Fruit fly (Drosophila melanogaster) whole organism, embryonic: ENCODE measurements around the gene MFS18.

Experiments used
- Atf3 ChIP-seq: fragments of 200-800 bp; sonication (Bioruptor generic); optimal IDR thresholded peaks from 3 replicates; lab custom pipeline; 2016; ENCODE audit warnings: missing biosample characterization, missing genetic modification characterization
- B-H2 ChIP-seq: fragments of 200-800 bp; sonication (Bioruptor generic); optimal IDR thresholded peaks from 2 replicates; lab custom pipeline; 2018; ENCODE audit warnings: missing biosample characterization, mild to moderate bottlenecking, missing genetic modification characterization
- CG10147 ChIP-seq: fragments of 200-800 bp; sonication (Bioruptor generic); optimal IDR thresholded peaks from 2 replicates; lab custom pipeline; 2019; ENCODE audit warnings: missing biosample characterization, mild to moderate bottlenecking, missing genetic modification characterization, moderate library complexity
- CG1024 ChIP-seq: fragments of 200-800 bp; sonication (Bioruptor generic); IDR thresholded peaks from 2 replicates; pipeline ENCODE4 v1.3.6; 2022; ENCODE audit warnings: missing biosample characterization, missing genetic modification characterization
- CG10979 ChIP-seq: fragments of 200-800 bp; sonication (Bioruptor generic); optimal IDR thresholded peaks from 2 replicates; lab custom pipeline; 2018; ENCODE audit warnings: missing biosample characterization, mild to moderate bottlenecking, missing genetic modification characterization, moderate library complexity
- CG12219 ChIP-seq: fragments of 200-800 bp; sonication (Bioruptor generic); optimal IDR thresholded peaks from 3 replicates; lab custom pipeline; 2018; ENCODE audit warnings: missing biosample characterization, mild to moderate bottlenecking, missing genetic modification characterization
- CG13287 ChIP-seq: fragments of 200-800 bp; sonication (Bioruptor generic); IDR thresholded peaks from 2 replicates; pipeline ENCODE4 v1.3.6; 2022; ENCODE audit warnings: missing biosample characterization, missing genetic modification characterization; ENCODE audit not compliant: partially characterized antibody
- CG14050 ChIP-seq: fragments of 200-800 bp; sonication (Bioruptor generic); IDR thresholded peaks from 3 replicates; pipeline ENCODE4 v1.3.6; 2022; ENCODE audit warnings: missing biosample characterization, missing genetic modification characterization
- CG14965 ChIP-seq: fragments of 200-800 bp; sonication (Bioruptor generic); optimal IDR thresholded peaks from 2 replicates; lab custom pipeline; 2016; ENCODE audit warnings: missing biosample characterization, missing genetic modification characterization, borderline replicate concordance
- CG15479 ChIP-seq: fragments of 200-800 bp; sonication (Bioruptor generic); optimal IDR thresholded peaks from 3 replicates; lab custom pipeline; 2019; ENCODE audit warnings: missing biosample characterization, mild to moderate bottlenecking, missing genetic modification characterization, moderate library complexity
- CG16813 ChIP-seq: fragments of 200-800 bp; sonication (Bioruptor generic); IDR thresholded peaks from 3 replicates; pipeline ENCODE4 v1.3.6; 2022; ENCODE audit warnings: missing biosample characterization, missing genetic modification characterization; ENCODE audit not compliant: partially characterized antibody
- CG1832 ChIP-seq: fragments of 200-800 bp; sonication (Bioruptor generic); optimal IDR thresholded peaks from 2 replicates; lab custom pipeline; 2017; ENCODE audit warnings: missing biosample characterization, mild to moderate bottlenecking, missing genetic modification characterization, inconsistent platforms
- CG3407 ChIP-seq: fragments of 200-800 bp; sonication (Bioruptor generic); optimal IDR thresholded peaks from 2 replicates; lab custom pipeline; 2018; ENCODE audit warnings: missing biosample characterization, mild to moderate bottlenecking, missing genetic modification characterization
- CG3726 ChIP-seq: fragments of 200-800 bp; sonication (Bioruptor generic); IDR thresholded peaks from 3 replicates; pipeline ENCODE4, ENCODE4 v1.3.6; 2022; ENCODE audit warnings: missing biosample characterization, missing genetic modification characterization
- CG3995 ChIP-seq: fragments of 200-800 bp; sonication (Bioruptor generic); optimal IDR thresholded peaks from 3 replicates; lab custom pipeline; 2016; ENCODE audit warnings: missing biosample characterization, missing genetic modification characterization
- CG4360 ChIP-seq: fragments of 200-800 bp; sonication (Bioruptor generic); IDR thresholded peaks from 2 replicates; pipeline ENCODE4 v1.3.6; 2022; ENCODE audit warnings: missing biosample characterization, missing genetic modification characterization
- CG5245 ChIP-seq: fragments of 200-800 bp; sonication (Bioruptor generic); optimal IDR thresholded peaks from 3 replicates; lab custom pipeline; 2016; ENCODE audit warnings: missing biosample characterization, missing genetic modification characterization
- CG8089 ChIP-seq: fragments of 200-800 bp; sonication (Bioruptor generic); optimal IDR thresholded peaks from 3 replicates; lab custom pipeline; 2016; ENCODE audit warnings: missing biosample characterization, missing genetic modification characterization
- CG9876 ChIP-seq: fragments of 200-800 bp; sonication (Bioruptor generic); optimal IDR thresholded peaks from 2 replicates; lab custom pipeline; 2016; ENCODE audit warnings: missing biosample characterization, missing genetic modification characterization
- CG9932 ChIP-seq: fragments of 200-800 bp; sonication (Bioruptor generic); IDR thresholded peaks from 2 replicates; pipeline ENCODE4 v1.3.6; 2022; ENCODE audit warnings: missing biosample characterization, missing genetic modification characterization
- D ChIP-seq, 2 experiments: fragments of 200-800 bp in 1 of 2; fragments of >200 bp in 1 of 2; sonication (Bioruptor generic) in 1 of 2; optimal IDR thresholded peaks; 2 replicates in 1 of 2; 3 replicates in 1 of 2; lab custom pipeline; 2017; ENCODE audit warnings: mild to moderate bottlenecking in 1 of 2, missing biosample characterization in 1 of 2, missing genetic modification characterization in 1 of 2, missing genetic modification reagents in 1 of 2
- Doc3 ChIP-seq: fragments of 200-800 bp; sonication (Bioruptor generic); IDR thresholded peaks from 3 replicates; pipeline ENCODE4 v1.3.6; 2022; ENCODE audit warnings: missing biosample characterization, missing genetic modification characterization; ENCODE audit not compliant: partially characterized antibody
- Drgx ChIP-seq: fragments of 200-800 bp; sonication (Bioruptor generic); IDR thresholded peaks from 2 replicates; pipeline ENCODE4 v1.3.6; 2022; ENCODE audit warnings: missing biosample characterization, missing genetic modification characterization
- Ets65A ChIP-seq: fragments of 200-800 bp; sonication (Bioruptor generic); peaks from one replicate; lab custom pipeline; 2016; ENCODE audit warnings: missing biosample characterization, missing genetic modification characterization
- Fer3 ChIP-seq: fragments of 200-800 bp; sonication (Bioruptor generic); optimal IDR thresholded peaks from 2 replicates; lab custom pipeline; 2018; ENCODE audit warnings: missing biosample characterization, mild to moderate bottlenecking, missing genetic modification characterization, moderate library complexity
- Gug ChIP-seq: fragments of 200-800 bp; sonication (Bioruptor generic); IDR thresholded peaks from 4 replicates; pipeline ENCODE4 v1.3.6; 2022; ENCODE audit warnings: missing biosample characterization, missing genetic modification characterization
- Jarid2 ChIP-seq: fragments of 200-800 bp; sonication (Bioruptor generic); optimal IDR thresholded peaks from 3 replicates; lab custom pipeline; 2017; ENCODE audit warnings: mild to moderate bottlenecking, missing biosample characterization, missing genetic modification reagents, missing genetic modification characterization
- Nf-YA ChIP-seq: fragments of 200-800 bp; sonication (Bioruptor generic); IDR thresholded peaks from 2 replicates; pipeline ENCODE4 v1.3.6; 2022; ENCODE audit warnings: missing biosample characterization, missing genetic modification characterization
- Opbp ChIP-seq: fragments of 200-800 bp; sonication (Bioruptor generic); IDR thresholded peaks from 3 replicates; pipeline ENCODE4 v1.3.6; 2022; ENCODE audit warnings: missing biosample characterization, missing genetic modification characterization; ENCODE audit not compliant: partially characterized antibody
- Sin3A ChIP-seq: fragments of >200 bp; optimal IDR thresholded peaks from 2 replicates; lab custom pipeline; 2018
- Spps ChIP-seq: fragments of 200-800 bp; sonication (Bioruptor generic); optimal IDR thresholded peaks from 2 replicates; lab custom pipeline; 2018; ENCODE audit warnings: missing biosample characterization, mild to moderate bottlenecking, missing genetic modification characterization
- aop ChIP-seq: fragments of 200-800 bp; sonication (Bioruptor generic); IDR thresholded peaks from 2 replicates; pipeline ENCODE4 v1.3.6; 2022; ENCODE audit warnings: missing biosample characterization, missing genetic modification characterization
- ase ChIP-seq: fragments of 200-800 bp; sonication (Bioruptor generic); IDR thresholded peaks from 3 replicates; pipeline ENCODE4 v1.3.6; 2022; ENCODE audit warnings: missing biosample characterization, missing genetic modification characterization
- cwo ChIP-seq: fragments of 200-800 bp; sonication (Bioruptor generic); optimal IDR thresholded peaks from 3 replicates; lab custom pipeline; 2017; ENCODE audit warnings: missing biosample characterization, missing genetic modification characterization, mild to moderate bottlenecking, moderate library complexity, missing genetic modification reagents
- dmrt99B ChIP-seq: fragments of 200-800 bp; sonication (Bioruptor generic); optimal IDR thresholded peaks from 2 replicates; lab custom pipeline; 2018; ENCODE audit warnings: missing biosample characterization, mild to moderate bottlenecking, missing genetic modification characterization, moderate library complexity
- dpn ChIP-seq, 2 experiments: fragments of 200-800 bp; sonication (Bioruptor generic); optimal IDR thresholded peaks; 3 replicates each; lab custom pipeline; 2016; ENCODE audit warnings: missing biosample characterization in 2 of 2, missing genetic modification characterization in 2 of 2
- ftz-f1 ChIP-seq: fragments of 200-800 bp; sonication (Bioruptor generic); optimal IDR thresholded peaks from 2 replicates; lab custom pipeline; 2016; ENCODE audit warnings: missing biosample characterization, missing genetic modification characterization
- hbn ChIP-seq: fragments of 200-800 bp; sonication (Bioruptor generic); IDR thresholded peaks from 2 replicates; pipeline ENCODE4 v1.3.6; 2022; ENCODE audit warnings: missing biosample characterization, missing genetic modification characterization; ENCODE audit not compliant: partially characterized antibody
- ind ChIP-seq: fragments of 200-800 bp; sonication (Bioruptor generic); optimal IDR thresholded peaks from 3 replicates; lab custom pipeline; 2016; ENCODE audit warnings: missing biosample characterization, missing genetic modification characterization
- lab ChIP-seq: fragments of 200-800 bp; sonication (Bioruptor generic); optimal IDR thresholded peaks from 3 replicates; lab custom pipeline; 2017; ENCODE audit warnings: missing biosample characterization, missing genetic modification characterization, mild to moderate bottlenecking, moderate library complexity, missing genetic modification reagents
- oc ChIP-seq: fragments of 200-800 bp; sonication (Bioruptor generic); optimal IDR thresholded peaks from 2 replicates; lab custom pipeline; 2018; ENCODE audit warnings: missing biosample characterization, mild to moderate bottlenecking, missing genetic modification characterization, moderate library complexity
- otp ChIP-seq: fragments of 200-800 bp; sonication (Bioruptor generic); IDR thresholded peaks from 3 replicates; pipeline ENCODE4, ENCODE4 v1.3.6; 2022; ENCODE audit warnings: missing biosample characterization, missing genetic modification characterization
- pan ChIP-seq, 4 experiments: fragments of >200 bp in 3 of 4; fragments of 200-800 bp in 1 of 4; sonication (Bioruptor generic) in 1 of 4; optimal IDR thresholded peaks in 3 of 4; IDR thresholded peaks in 1 of 4; 2 replicates each; pipeline versions ENCODE4 v1.3.6 to Lab custom; 2017 to 2022; ENCODE audit warnings: missing biosample characterization in 2 of 4, missing genetic modification characterization in 2 of 4, mixed read lengths in 1 of 4
- pnt ChIP-seq: fragments of 200-800 bp; sonication (Bioruptor generic); optimal IDR thresholded peaks from 3 replicates; lab custom pipeline; 2016; ENCODE audit warnings: missing biosample characterization, missing genetic modification characterization
- run ChIP-seq: fragments of 200-800 bp; sonication (Bioruptor generic); optimal IDR thresholded peaks from 3 replicates; lab custom pipeline; 2018; ENCODE audit warnings: missing biosample characterization, mild to moderate bottlenecking, missing genetic modification characterization
- sisA ChIP-seq: fragments of 200-800 bp; sonication (Bioruptor generic); IDR thresholded peaks from 2 replicates; pipeline ENCODE4 v1.3.6; 2022; ENCODE audit warnings: missing biosample characterization, missing genetic modification characterization
- stc ChIP-seq: fragments of 200-800 bp; sonication (Bioruptor generic); IDR thresholded peaks from 2 replicates; pipeline ENCODE4 v1.3.6; 2022; ENCODE audit warnings: missing biosample characterization, missing genetic modification characterization
- tin ChIP-seq: fragments of 200-800 bp; sonication (Bioruptor generic); optimal IDR thresholded peaks from 3 replicates; lab custom pipeline; 2016; ENCODE audit warnings: missing biosample characterization, missing genetic modification characterization
- tio ChIP-seq: fragments of 200-800 bp; sonication (Bioruptor generic); optimal IDR thresholded peaks from 2 replicates; lab custom pipeline; 2017; ENCODE audit warnings: missing biosample characterization, missing genetic modification characterization, inconsistent platforms
- vvl ChIP-seq: fragments of 200-800 bp; sonication (Bioruptor generic); IDR thresholded peaks from 2 replicates; pipeline ENCODE4 v1.3.6; 2022; ENCODE audit warnings: missing biosample characterization, missing genetic modification characterization

MFS18 gene

DNA sequence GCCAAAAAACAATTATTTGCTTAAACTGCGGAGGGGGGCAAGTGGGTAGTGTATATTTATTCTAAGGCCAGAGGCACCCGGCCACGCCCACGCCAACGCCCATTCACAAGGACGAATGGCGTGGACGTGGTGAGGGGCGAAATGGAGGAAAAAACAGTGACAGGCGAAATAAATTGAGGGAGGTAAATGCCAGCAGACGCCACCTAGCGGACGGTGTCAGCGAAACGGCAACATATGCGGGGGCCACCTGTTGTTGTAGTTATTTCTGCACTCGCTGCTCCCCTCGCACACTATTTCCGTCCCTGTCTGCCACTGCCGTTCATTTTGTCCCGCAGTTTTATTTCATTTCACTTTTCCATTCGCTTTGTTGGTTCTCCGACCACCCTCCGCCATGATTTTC lies 30.5 kb downstream of the MFS18 start (continued):
- TF ChIP-seq Drgx (no peak), otp (GFP tag; lab: Robert Waterston, UW) (0 out of 3 replicates have a peak, but pooled peaks have one; percentile 42), Doc3 (no peak), run (tag; lab: Kevin White, UChicago) (no peak), sisA (0 out of 2 replicates have a peak, but pooled peaks have one; percentile 24), Opbp (GFP tag; lab: Robert Waterston, UW) (no peak), tin (GFP tag; lab: Kevin White, UChicago) (peak; percentile 18), oc (tag; lab: Kevin White, UChicago) (no peak), Spps (tag; lab: Kevin White, UChicago) (no peak), CG3407 (GFP tag; lab: Kevin White, UChicago) (no peak), lab (GFP tag; lab: Kevin White, UChicago) (peak; percentile 18), CG9876 (no peak), CG14965 (GFP tag; lab: Kevin White, UChicago) (peak; percentile 96), CG12219 (GFP tag; lab: Kevin White, UChicago) (no peak), cwo (no peak), stc (GFP tag; lab: Robert Waterston, UW) (peak; percentile 53), CG13287 (GFP tag; lab: Robert Waterston, UW) (no peak), CG3726 (GFP tag; lab: Robert Waterston, UW) (no peak), CG16813 (GFP tag; lab: Robert Waterston, UW) (no peak), CG10147 (GFP tag; lab: Kevin White, UChicago) (no peak), Atf3 (GFP tag; lab: Kevin White, UChicago) (no peak), hbn (GFP tag; lab: Robert Waterston, UW) (no peak), Fer3 (tag; lab: Kevin White, UChicago) (no peak), CG8089 (no peak), CG1832 (peak; percentile 34), vvl (peak; percentile 27; the same call in 1 of the 2 replicates), D (optimal IDR thresholded peaks at IDR 0.05; lab: Kevin White, UChicago) (no peak), D (GFP tag; optimal IDR thresholded peaks at IDR 0.05; lab: Kevin White, UChicago) (peak; percentile 15), tio (GFP tag; lab: Kevin White, UChicago) (no peak), Nf-YA (GFP tag; lab: Robert Waterston, UW) (0 out of 2 replicates have a peak, but pooled peaks have one; percentile 8), Jarid2 (GFP tag; lab: Kevin White, UChicago) (no peak), CG4360 (GFP tag; lab: Robert Waterston, UW) (no peak), ase (GFP tag; lab: Robert Waterston, UW) (peak; percentile 45; the same call in 1 of the 3 replicates), Ets65A (GFP tag; lab: Kevin White, UChicago) (peak; percentile 78), CG3995 (GFP tag; lab: Kevin White, UChicago) (no peak), dpn (GFP tag; optimal IDR thresholded peaks at IDR 0.05; lab: Kevin White, UChicago) (peak in 1 of 2 experiments; percentile 4), B-H2 (GFP tag; lab: Kevin White, UChicago) (no peak), pnt (no peak), Sin3A (lab: Kevin White, UChicago) (no peak), CG10979 (peak; percentile 96), Gug (GFP tag; lab: Robert Waterston, UW) (no peak), dmrt99B (tag; lab: Kevin White, UChicago) (peak; percentile 18), ind (GFP tag; lab: Kevin White, UChicago) (peak; percentile 32), ftz-f1 (no peak), CG5245 (GFP tag; lab: Kevin White, UChicago) (no peak), pan (optimal IDR thresholded peaks at IDR 0.05; lab: Kevin White, UChicago) (no peak), pan (GFP tag; optimal IDR thresholded peaks at IDR 0.05 in 1 of 2, IDR thresholded peaks at IDR 0.05 in 1 of 2) (peak in 1 of 2 experiments; percentile 31), CG1024 (GFP tag; lab: Robert Waterston, UW) (no peak), CG15479 (GFP tag; lab: Kevin White, UChicago) (no peak), aop (GFP tag; lab: Robert Waterston, UW) (no peak), CG9932 (GFP tag; lab: Robert Waterston, UW) (0 out of 2 replicates have a peak, but pooled peaks have one; percentile 16), CG14050 (GFP tag; lab: Robert Waterston, UW) (no peak)
